Worm (Caenorhabditis elegans): ENCODE data around the gene srt-31.

- TF ChIP-seq nhr-2 (tag; optimal IDR thresholded peaks at IDR 0.05) (no peak), nhr-12 (tag; optimal IDR thresholded peaks at IDR 0.05) (no peak), ham-2 (GFP tag; optimal IDR thresholded peaks at IDR 0.05) (no peak), unc-39 (tag; optimal IDR thresholded peaks at IDR 0.05) (no peak), ztf-11 (tag; optimal IDR thresholded peaks at IDR 0.05) (no peak), snpc-4 (tag; optimal IDR thresholded peaks at IDR 0.05) (no peak), lsy-2 (tag; optimal IDR thresholded peaks at IDR 0.05) (no peak), ces-1 (GFP tag; optimal IDR thresholded peaks at IDR 0.05) (no peak), nhr-76 (tag; optimal IDR thresholded peaks at IDR 0.05) (no peak), elt-3 (tag; optimal IDR thresholded peaks at IDR 0.05) (no peak), drap-1 (GFP tag; optimal IDR thresholded peaks at IDR 0.05) (no peak), lin-32 (GFP tag; optimal IDR thresholded peaks at IDR 0.05) (no peak), nhr-237 (tag; optimal IDR thresholded peaks at IDR 0.05) (no peak)
Measured at ce11 chrV:432991-433390, 39.7 kb upstream of the srt-31 start.

Measured in whole organism, mixed stage, embryonic.